Worm (Caenorhabditis elegans) whole organism, L4 larva: ENCODE data around the gene F35C5.1.

Experiments used
- Y5F2A.4 ChIP-seq: fragments of 200-800 bp; sonication (Bioruptor generic); optimal IDR thresholded peaks from 2 replicates; lab custom pipeline; 2018; ENCODE audit warnings: mild to moderate bottlenecking, missing genetic modification characterization, missing compliant biosample characterization
- ceh-62 ChIP-seq: sonication (generic microtip); optimal IDR thresholded peaks from 2 replicates; lab custom pipeline; 2017; ENCODE audit warnings: missing biosample characterization, missing genetic modification characterization
- lsy-2 ChIP-seq, 2 experiments: fragments of 150-350 bp in 1 of 2; sonication (generic microtip) in 1 of 2; optimal IDR thresholded peaks; 2 replicates each; lab custom pipeline; 2014 to 2017; ENCODE audit warnings: missing biosample characterization in 2 of 2, missing genetic modification characterization in 2 of 2
- snpc-1.2 ChIP-seq: fragments of 200-800 bp; sonication (Bioruptor generic); IDR thresholded peaks from 2 replicates; pipeline ENCODE4 v1.3.6; 2022; ENCODE audit warnings: missing genetic modification reagents, missing genetic modification characterization, missing compliant biosample characterization
- spr-3 ChIP-seq: fragments of 200-800 bp; sonication (Bioruptor generic); optimal IDR thresholded peaks from 2 replicates; lab custom pipeline; 2018; ENCODE audit warnings: mild to moderate bottlenecking, missing genetic modification characterization, missing compliant biosample characterization

DNA sequence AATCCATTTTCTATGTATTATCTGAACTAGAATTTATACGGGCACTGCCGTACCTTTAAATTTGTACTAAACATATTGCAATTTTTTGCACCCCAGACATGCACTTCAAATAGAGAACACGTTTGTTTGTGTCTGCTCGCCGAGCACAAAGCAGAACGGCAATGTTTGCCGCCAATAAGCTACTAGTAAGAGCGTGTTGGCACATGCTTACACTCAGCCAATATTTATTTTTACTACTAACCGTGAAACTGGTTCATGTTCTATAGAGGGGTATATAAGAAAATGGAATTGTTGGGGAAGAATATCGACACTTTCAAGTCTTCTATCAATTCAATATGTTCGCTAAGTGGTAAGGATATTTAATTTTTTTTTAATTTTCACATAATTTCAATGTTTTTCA lies 26.5 kb downstream of the F35C5.1 start, which contains the start of gene nspb-11:
- TF ChIP-seq spr-3 (GFP tag; lab: Kevin White, UChicago) = no peak
- no peak for TF ChIP-seq Y5F2A.4 (GFP tag; lab: Kevin White, UChicago)
- no peak for TF ChIP-seq snpc-1.2 (GFP tag; lab: Robert Waterston, UW)
- no peak for TF ChIP-seq ceh-62
- TF ChIP-seq lsy-2 (tag; optimal IDR thresholded peaks at IDR 0.05; lab: Kevin White, UChicago) = no peak
